Worm (Caenorhabditis elegans) whole organism, L4 larva: ENCODE data around the gene msp-38.

Experiments
- F10B5.3 ChIP-seq: sonication (generic microtip); optimal IDR thresholded peaks from 2 replicates; lab custom pipeline; 2016; ENCODE audit warnings: mild to moderate bottlenecking, missing genetic modification characterization, missing compliant biosample characterization
- R02D3.7 ChIP-seq: fragments of 150-350 bp; sonication (generic microtip); optimal IDR thresholded peaks from 3 replicates; lab custom pipeline; 2014; ENCODE audit warnings: missing biosample characterization, missing genetic modification characterization
- ceh-62 ChIP-seq: sonication (generic microtip); optimal IDR thresholded peaks from 2 replicates; lab custom pipeline; 2017; ENCODE audit warnings: missing biosample characterization, missing genetic modification characterization
- daf-16 ChIP-seq, 3 experiments: sonication (generic microtip); optimal IDR thresholded peaks; 2 replicates each; lab custom pipeline; 2016 to 2017; ENCODE audit warnings: missing genetic modification characterization in 3 of 3, missing genetic modification reagents in 3 of 3, mild to moderate bottlenecking in 2 of 3, missing compliant biosample characterization in 2 of 3, missing biosample characterization in 1 of 3, moderate library complexity in 1 of 3
- dmd-8 ChIP-seq: fragments of 200-800 bp; sonication (Bioruptor generic); IDR thresholded peaks from 2 replicates; pipeline ENCODE4 v1.3.6; 2022; ENCODE audit warnings: missing genetic modification characterization, missing compliant biosample characterization
- lsy-2 ChIP-seq, 2 experiments: fragments of 150-350 bp in 1 of 2; sonication (generic microtip) in 1 of 2; optimal IDR thresholded peaks; 2 replicates each; lab custom pipeline; 2014 to 2017; ENCODE audit warnings: missing biosample characterization in 2 of 2, missing genetic modification characterization in 2 of 2
- tra-1 ChIP-seq: fragments of 200-800 bp; sonication (Bioruptor generic); IDR thresholded peaks from 2 replicates; pipeline ENCODE4 v1.3.6; 2022; ENCODE audit warnings: missing genetic modification reagents, missing genetic modification characterization, missing compliant biosample characterization
- unc-62 ChIP-seq, 3 experiments: fragments of 150-350 bp in 1 of 3; sonication (generic microtip); optimal IDR thresholded peaks in 2 of 3; peaks in 1 of 3; 1 replicate in 1 of 3; 2 replicates in 2 of 3; lab custom pipeline; 2014 to 2017; ENCODE audit warnings: missing biosample characterization in 3 of 3, missing genetic modification characterization in 3 of 3, missing genetic modification reagents in 3 of 3, missing genotype in 1 of 3

DNA sequence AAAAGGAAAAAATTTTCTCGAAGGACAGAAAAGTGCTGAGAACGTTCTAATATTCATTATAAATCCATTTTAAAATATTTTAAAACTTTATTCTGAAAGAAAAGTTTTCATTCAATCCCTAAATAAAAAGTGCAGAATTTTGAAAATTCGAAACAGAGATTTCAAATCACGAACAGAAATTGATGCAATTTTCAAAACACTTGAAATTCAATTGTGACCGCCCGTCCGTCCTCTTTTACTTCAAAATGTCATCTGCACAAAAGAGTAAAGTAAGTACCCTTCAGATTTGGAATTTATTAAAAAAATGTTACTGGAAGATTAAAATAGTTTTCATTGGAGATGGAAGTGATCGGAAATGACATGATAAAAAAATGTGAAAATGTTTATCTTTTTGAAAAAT is 45.0 kb upstream of the msp-38 start:
- TF ChIP-seq dmd-8 (GFP tag; lab: Robert Waterston, UW) (no peak), lsy-2 (tag; optimal IDR thresholded peaks at IDR 0.05; lab: Kevin White, UChicago) (no peak), unc-62 (GFP tag; optimal IDR thresholded peaks at IDR 0.05 in 1 of 2; lab: Kevin White, UChicago) (no peak), unc-62 (tag; optimal IDR thresholded peaks at IDR 0.05; lab: Kevin White, UChicago) (no peak), F10B5.3 (tag; lab: Kevin White, UChicago) (no peak), ceh-62 (no peak), tra-1 (GFP tag; lab: Robert Waterston, UW) (no peak), R02D3.7 (tag; lab: Kevin White, UChicago) (no peak), daf-16 (GFP tag; optimal IDR thresholded peaks at IDR 0.05; lab: Kevin White, UChicago) (no peak), daf-16 (tag; optimal IDR thresholded peaks at IDR 0.05; lab: Kevin White, UChicago) (no peak)
